Worm (Caenorhabditis elegans) whole organism, mixed stage, embryonic: ENCODE data around the gene elo-2.

Experiments used
- ceh-43 ChIP-seq: fragments of 200-800 bp; sonication (Bioruptor generic); optimal IDR thresholded peaks from 2 replicates; lab custom pipeline; 2018; ENCODE audit warnings: mild to moderate bottlenecking, missing genetic modification characterization, moderate library complexity, missing compliant biosample characterization
- ces-1 ChIP-seq: fragments of 150-350 bp; optimal IDR thresholded peaks from 2 replicates; lab custom pipeline; 2014; ENCODE audit warnings: missing biosample characterization, missing genetic modification reagents, missing genetic modification characterization
- elt-3 ChIP-seq: fragments of 150-350 bp; optimal IDR thresholded peaks from 2 replicates; lab custom pipeline; 2014; ENCODE audit warnings: missing biosample characterization, missing genetic modification characterization
- sptf-1 ChIP-seq: sonication (generic microtip); optimal IDR thresholded peaks from 2 replicates; lab custom pipeline; 2017; ENCODE audit warnings: mild to moderate bottlenecking, missing genetic modification characterization, moderate library complexity, missing compliant biosample characterization
- unc-62 ChIP-seq: fragments of 150-350 bp; optimal IDR thresholded peaks from 2 replicates; lab custom pipeline; 2014; ENCODE audit warnings: missing biosample characterization, missing genetic modification reagents, missing genetic modification characterization

ce11 chrIV:17440417-17440816, 26.8 kb downstream of the elo-2 start, which contains the start of gene F08A7.1:
- no peak for TF ChIP-seq unc-62 (GFP tag; lab: Kevin White, UChicago)
- no peak for TF ChIP-seq sptf-1 (tag; lab: Kevin White, UChicago)
- TF ChIP-seq ces-1 (GFP tag; lab: Kevin White, UChicago), result no peak
- TF ChIP-seq ceh-43 (GFP tag; lab: Kevin White, UChicago), result no peak
- TF ChIP-seq elt-3, result no peak
